Worm (Caenorhabditis elegans): ENCODE measurements around the gene gst-2.

DNA sequence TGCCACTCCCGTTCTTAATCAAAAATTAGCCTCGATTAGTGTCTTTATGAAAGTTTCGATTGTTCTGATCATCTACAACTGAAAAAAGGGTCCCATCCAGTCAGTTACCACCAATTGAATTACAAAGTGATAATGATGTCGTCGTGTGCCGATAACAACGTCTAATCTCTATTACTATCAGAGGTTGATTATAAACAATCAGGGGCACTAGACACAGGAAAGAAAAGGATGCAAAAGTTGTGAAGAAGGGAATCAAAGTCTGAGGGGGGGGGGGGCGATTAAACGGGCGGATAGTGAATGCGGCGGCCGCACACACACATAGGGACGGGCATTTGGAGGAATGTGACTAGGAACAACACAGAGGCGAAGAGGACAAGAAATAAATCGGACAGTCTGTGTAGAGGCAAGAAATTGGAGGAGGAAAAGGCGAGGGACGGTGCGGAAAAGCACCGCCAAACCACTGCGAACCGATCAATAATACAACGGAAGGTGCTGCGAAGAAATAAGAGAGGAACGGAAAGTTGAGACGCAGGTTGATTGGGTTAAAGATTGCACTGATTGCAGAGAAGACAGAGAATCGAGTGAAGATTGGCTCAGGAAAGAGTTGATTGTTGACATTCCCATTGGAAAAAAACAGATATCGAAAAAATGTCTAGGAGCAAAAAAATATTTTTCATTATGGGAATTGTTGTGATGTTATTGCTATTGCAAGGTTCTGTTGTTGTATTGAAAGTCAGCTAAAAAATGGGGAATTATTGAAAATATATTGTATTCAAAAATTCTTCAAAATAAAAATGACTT lies 33.3 kb upstream of the gst-2 start:
- TF ChIP-seq pqm-1 (tag; optimal IDR thresholded peaks at IDR 0.05) (no peak), ceh-16 (tag; optimal IDR thresholded peaks at IDR 0.05) (no peak), lin-39 (tag; optimal IDR thresholded peaks at IDR 0.05) (no peak)

Data from whole organism, L3 larva.